Worm (Caenorhabditis elegans) whole organism, L4 larva: ENCODE data around the gene talp-3.

Experiments used
- madf-9 ChIP-seq: fragments of 200-800 bp; sonication (Bioruptor generic); conservative IDR thresholded peaks from 2 replicates; pipeline ENCODE4 v1.3.6; 2022; ENCODE audit warnings: missing genetic modification reagents, missing genetic modification characterization, missing compliant biosample characterization
- pha-4 ChIP-seq, 2 experiments: fragments of 150-350 bp in 1 of 2; fragments of 200-800 bp in 1 of 2; sonication (Bioruptor generic) in 1 of 2; IDR thresholded peaks in 1 of 2; optimal IDR thresholded peaks in 1 of 2; 2 replicates each; pipeline versions ENCODE4 v1.3.6 to Lab custom; 2014 to 2022; ENCODE audit warnings: missing genetic modification characterization in 2 of 2, missing genetic modification reagents in 2 of 2, missing biosample characterization in 1 of 2, missing compliant biosample characterization in 1 of 2
- zag-1 ChIP-seq: fragments of 150-350 bp; optimal IDR thresholded peaks from 2 replicates; lab custom pipeline; 2014; ENCODE audit warnings: missing biosample characterization, missing genetic modification characterization

DNA sequence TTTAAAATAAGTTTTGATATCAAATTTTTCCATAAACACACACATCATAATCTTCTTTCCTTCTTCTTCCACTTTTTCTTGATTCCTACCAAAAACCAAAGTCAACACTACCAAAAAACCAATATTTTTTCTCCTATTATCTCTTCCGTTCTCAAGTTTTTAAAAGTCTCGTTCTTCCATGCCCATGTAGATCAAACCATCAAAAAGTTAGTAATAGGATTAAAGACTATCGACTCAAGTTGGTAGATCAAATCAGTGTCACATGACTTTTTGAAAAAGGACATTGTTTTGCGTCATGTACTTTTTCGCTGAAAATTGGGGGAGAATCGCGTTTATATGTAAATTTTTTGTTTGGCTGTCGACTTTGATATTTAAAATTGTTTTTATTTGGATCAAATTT, 50.2 kb downstream of the talp-3 start:
- TF ChIP-seq zag-1 (tag; lab: Kevin White, UChicago) (no peak), madf-9 (GFP tag; lab: Robert Waterston, UW) (no peak), pha-4 (GFP tag; IDR thresholded peaks at IDR 0.05; lab: Robert Waterston, UW) (no peak), pha-4 (tag; optimal IDR thresholded peaks at IDR 0.05; lab: Kevin White, UChicago) (no peak)
